Fruit fly (Drosophila melanogaster) whole organism, adult: ENCODE data around the gene ABCB7.
A peak's percentile ranks its signal among the peaks of the same experiment; 100 is the strongest.

Experiments
- CG14711 ChIP-seq: fragments of 200-800 bp; sonication (Bioruptor generic); optimal IDR thresholded peaks from 2 replicates; lab custom pipeline; 2018; ENCODE audit warnings: missing biosample characterization, mild to moderate bottlenecking, missing genetic modification characterization, moderate library complexity
- CG7101 ChIP-seq: fragments of 200-800 bp; sonication (Bioruptor generic); optimal IDR thresholded peaks from 2 replicates; lab custom pipeline; 2018; ENCODE audit warnings: missing biosample characterization, mild to moderate bottlenecking, missing genetic modification characterization, moderate library complexity
- Clk ChIP-seq: fragments of 200-800 bp; sonication (Bioruptor generic); optimal IDR thresholded peaks from 2 replicates; lab custom pipeline; 2017; ENCODE audit warnings: missing biosample characterization, missing genetic modification characterization
- Hr96 ChIP-seq: fragments of 200-800 bp; sonication (Bioruptor generic); optimal IDR thresholded peaks from 2 replicates; lab custom pipeline; 2016; ENCODE audit warnings: missing biosample characterization, missing genetic modification characterization
- Mnt ChIP-seq: fragments of 200-800 bp; sonication (Bioruptor generic); optimal IDR thresholded peaks from 2 replicates; lab custom pipeline; 2016; ENCODE audit warnings: missing biosample characterization, mild to moderate bottlenecking, missing genetic modification characterization
- cic ChIP-seq: fragments of 200-800 bp; sonication (Bioruptor generic); optimal IDR thresholded peaks from 2 replicates; lab custom pipeline; 2017; ENCODE audit warnings: missing biosample characterization, mild to moderate bottlenecking, missing genetic modification characterization, moderate library complexity
- kay ChIP-seq: fragments of 200-800 bp; sonication (Bioruptor generic); peaks from one replicate; lab custom pipeline; 2016; ENCODE audit warnings: missing biosample characterization, missing genetic modification characterization, borderline replicate concordance
- pad ChIP-seq: fragments of 200-800 bp; sonication (Bioruptor generic); optimal IDR thresholded peaks from 3 replicates; lab custom pipeline; 2017; ENCODE audit warnings: missing biosample characterization, missing genetic modification characterization, mild to moderate bottlenecking, moderate library complexity, missing genetic modification reagents

DNA sequence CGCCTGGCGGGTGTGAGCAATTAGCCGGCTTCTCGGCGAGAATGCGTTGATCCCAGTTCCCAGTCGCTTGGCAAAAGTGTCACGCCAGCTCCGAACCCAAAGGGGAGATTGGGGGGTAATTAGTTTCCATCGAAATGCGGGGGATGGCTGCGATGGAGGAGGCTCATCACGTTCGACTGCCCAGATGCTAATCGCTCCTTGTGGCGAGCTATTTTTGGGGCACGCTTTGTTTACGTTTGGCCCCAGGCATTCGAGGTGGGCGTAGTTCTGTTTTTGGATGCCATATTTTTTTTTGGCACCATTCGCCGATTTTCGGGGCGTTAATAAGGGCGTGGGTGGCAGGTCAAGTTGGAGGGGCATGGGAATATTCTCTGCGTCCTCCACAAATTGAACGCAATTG is 38.0 kb upstream of the ABCB7 start:
- TF ChIP-seq cic (no peak), CG7101 (tag; lab: Kevin White, UChicago) (no peak), Clk (GFP tag; lab: Kevin White, UChicago) (no peak), pad (no peak), Mnt (GFP tag; lab: Kevin White, UChicago) (no peak), kay (GFP tag; lab: Kevin White, UChicago) (peak; percentile 25), Hr96 (GFP tag; lab: Kevin White, UChicago) (no peak), CG14711 (tag; lab: Kevin White, UChicago) (no peak)
